Worm (Caenorhabditis elegans): ENCODE data around the gene shl-1.

shl-1 gene

ce11 chrIV:6329339-6329738 lies 54.5 kb downstream of the shl-1 start, which contains the start of gene seu-1:
Gene seu-1 (plus strand): TSS chrIV:6329639.
- TF ChIP-seq tbx-11 (GFP tag; IDR thresholded peaks at IDR 0.05) (no peak), sea-1 (GFP tag; conservative IDR thresholded peaks at IDR 0.05) (no peak), tbx-37 (GFP tag; conservative IDR thresholded peaks at IDR 0.05) (no peak), tra-4 (tag; optimal IDR thresholded peaks at IDR 0.05) (no peak), hnd-1 (tag; optimal IDR thresholded peaks at IDR 0.05) (no peak)
